Worm (Caenorhabditis elegans): ENCODE results near the gene Y61B8A.6.

ce11 chrV:17223305-17223704 is 28.4 kb upstream of the Y61B8A.6 start, which contains the start of gene srh-252:
- TF ChIP-seq klf-2 (GFP tag; conservative IDR thresholded peaks at IDR 0.05): no peak
- TF ChIP-seq tab-1 (GFP tag; IDR thresholded peaks at IDR 0.05): no peak
- no peak for TF ChIP-seq T22C8.4 (GFP tag; IDR thresholded peaks at IDR 0.05)

Data from whole organism, midembryonic.